Worm (Caenorhabditis elegans) whole organism, late embryonic: ENCODE results near the gene apa-2.

ENCODE experiments used
- K09A11.1 ChIP-seq: sonication (generic microtip); optimal IDR thresholded peaks from 2 replicates; lab custom pipeline; 2017; ENCODE audit warnings: antibody characterized with exemption, mild to moderate bottlenecking, missing genetic modification characterization, missing compliant biosample characterization; ENCODE audit not compliant: insufficient read depth
- ceh-18 ChIP-seq: sonication (generic microtip); optimal IDR thresholded peaks from 2 replicates; lab custom pipeline; 2016; ENCODE audit warnings: missing genetic modification characterization, missing compliant biosample characterization
- ceh-22 ChIP-seq: sonication (generic microtip); optimal IDR thresholded peaks from 2 replicates; lab custom pipeline; 2017; ENCODE audit warnings: missing biosample characterization, missing genetic modification characterization
- ceh-30 ChIP-seq: fragments of 150-350 bp; optimal IDR thresholded peaks from 2 replicates; lab custom pipeline; 2014; ENCODE audit warnings: missing biosample characterization, missing genetic modification characterization
- ceh-9 ChIP-seq: sonication (generic microtip); optimal IDR thresholded peaks from 2 replicates; lab custom pipeline; 2016; ENCODE audit warnings: mild to moderate bottlenecking, missing genetic modification characterization, inconsistent platforms, missing compliant biosample characterization
- ets-4 ChIP-seq: sonication (generic microtip); optimal IDR thresholded peaks from 2 replicates; lab custom pipeline; 2016; ENCODE audit warnings: missing genetic modification characterization, missing compliant biosample characterization
- hlh-30 ChIP-seq: sonication (generic microtip); optimal IDR thresholded peaks from 2 replicates; lab custom pipeline; 2017; ENCODE audit warnings: antibody characterized with exemption, missing genetic modification characterization, missing compliant biosample characterization; ENCODE audit not compliant: insufficient read depth
- npax-4 ChIP-seq: sonication (generic microtip); optimal IDR thresholded peaks from 2 replicates; lab custom pipeline; 2016; ENCODE audit warnings: missing genetic modification characterization, missing compliant biosample characterization
- pha-4 ChIP-seq: fragments of 150-350 bp; optimal IDR thresholded peaks from 2 replicates; lab custom pipeline; 2018; ENCODE audit warnings: missing biosample characterization, missing genetic modification reagents, missing genetic modification characterization
- syd-9 ChIP-seq: sonication (generic microtip); optimal IDR thresholded peaks from 2 replicates; lab custom pipeline; 2016; ENCODE audit warnings: mild to moderate bottlenecking, missing genetic modification characterization, moderate library complexity, missing compliant biosample characterization
- ttx-3 ChIP-seq: sonication (generic microtip); optimal IDR thresholded peaks from 2 replicates; lab custom pipeline; 2016; ENCODE audit warnings: missing genetic modification reagents, missing genetic modification characterization, missing compliant biosample characterization
- ztf-16 ChIP-seq: sonication (generic microtip); optimal IDR thresholded peaks from 2 replicates; lab custom pipeline; 2017; ENCODE audit warnings: missing genetic modification characterization, missing compliant biosample characterization

DNA sequence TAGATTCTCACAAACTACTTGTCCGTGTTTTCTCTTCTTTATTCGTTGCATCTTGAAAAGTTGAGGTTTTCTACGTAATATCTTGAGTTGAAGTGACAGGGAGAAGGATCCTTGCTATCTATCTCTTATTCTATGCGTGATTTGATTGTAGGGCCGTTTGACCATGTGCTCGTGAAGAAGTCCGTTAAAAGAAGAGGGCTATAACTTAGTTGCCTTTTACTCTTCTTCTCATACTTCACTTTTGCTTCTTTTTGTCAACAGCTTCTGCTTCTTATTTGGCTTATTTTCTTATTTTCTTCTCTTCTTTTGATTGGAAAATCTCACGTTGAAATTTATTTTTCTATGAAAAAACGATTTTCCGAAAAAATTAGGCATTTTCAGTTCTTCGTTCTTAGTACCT, 35.3 kb downstream of the apa-2 start:
- TF ChIP-seq npax-4 (tag; lab: Kevin White, UChicago): no peak
- TF ChIP-seq ttx-3 (tag; lab: Kevin White, UChicago): no peak
- TF ChIP-seq ztf-16: no peak
- TF ChIP-seq ceh-22 (tag; lab: Kevin White, UChicago): no peak
- TF ChIP-seq K09A11.1 (tag; lab: Kevin White, UChicago): no peak
- no peak for TF ChIP-seq ceh-30 (tag; lab: Kevin White, UChicago)
- no peak for TF ChIP-seq ceh-18 (tag; lab: Kevin White, UChicago)
- TF ChIP-seq ets-4 (tag; lab: Kevin White, UChicago): no peak
- no peak for TF ChIP-seq syd-9 (tag; lab: Kevin White, UChicago)
- TF ChIP-seq hlh-30 (tag; lab: Kevin White, UChicago): no peak
- TF ChIP-seq pha-4 (tag; lab: Kevin White, UChicago): no peak
- TF ChIP-seq ceh-9 (tag; lab: Kevin White, UChicago): no peak
